Fruit fly (Drosophila melanogaster) whole organism, embryonic: ENCODE data around the gene dtn.
A peak's percentile ranks its signal among the peaks of the same experiment; 100 is the strongest.

Source experiments
- Atf6 ChIP-seq: fragments of 200-800 bp; sonication (Bioruptor generic); IDR thresholded peaks from 2 replicates; pipeline ENCODE4 v1.3.6; 2022; ENCODE audit warnings: missing biosample characterization, missing genetic modification characterization
- CG10959 ChIP-seq: fragments of 200-800 bp; sonication (Bioruptor generic); IDR thresholded peaks from 2 replicates; pipeline ENCODE4 v1.3.6; 2022; ENCODE audit warnings: missing biosample characterization, missing genetic modification characterization
- CG11398 ChIP-seq: fragments of 200-800 bp; sonication (Bioruptor generic); optimal IDR thresholded peaks from 2 replicates; lab custom pipeline; 2016; ENCODE audit warnings: missing biosample characterization, missing genetic modification characterization
- CG11560 ChIP-seq: fragments of 200-800 bp; sonication (Bioruptor generic); IDR thresholded peaks from 3 replicates; pipeline ENCODE4 v1.3.6; 2022; ENCODE audit warnings: missing biosample characterization, missing genetic modification characterization
- CG12219 ChIP-seq: fragments of 200-800 bp; sonication (Bioruptor generic); optimal IDR thresholded peaks from 3 replicates; lab custom pipeline; 2018; ENCODE audit warnings: missing biosample characterization, mild to moderate bottlenecking, missing genetic modification characterization
- CG12744 ChIP-seq: fragments of 200-800 bp; sonication (Bioruptor generic); optimal IDR thresholded peaks from 2 replicates; lab custom pipeline; 2016; ENCODE audit warnings: missing biosample characterization, missing genetic modification characterization
- CG13296 ChIP-seq: fragments of 200-800 bp; sonication (Bioruptor generic); optimal IDR thresholded peaks from 3 replicates; lab custom pipeline; 2018; ENCODE audit warnings: missing biosample characterization, mild to moderate bottlenecking, missing genetic modification characterization
- CG13424 ChIP-seq: fragments of 200-800 bp; sonication (Bioruptor generic); optimal IDR thresholded peaks from 2 replicates; lab custom pipeline; 2019; ENCODE audit warnings: missing biosample characterization, mild to moderate bottlenecking, missing genetic modification characterization, moderate library complexity
- CG15073 ChIP-seq: fragments of 200-800 bp; sonication (Bioruptor generic); optimal IDR thresholded peaks from 2 replicates; lab custom pipeline; 2016; ENCODE audit warnings: missing biosample characterization, missing genetic modification characterization
- CG15514 ChIP-seq: fragments of 200-800 bp; sonication (Bioruptor generic); optimal IDR thresholded peaks from 3 replicates; lab custom pipeline; 2017; ENCODE audit warnings: missing biosample characterization, missing genetic modification characterization, mild to moderate bottlenecking, moderate library complexity, missing genetic modification reagents
- CG18619 ChIP-seq: fragments of 200-800 bp; sonication (Bioruptor generic); optimal IDR thresholded peaks from 3 replicates; lab custom pipeline; 2017; ENCODE audit warnings: missing biosample characterization, mild to moderate bottlenecking, missing genetic modification characterization
- CG2712 ChIP-seq: fragments of 200-800 bp; optimal IDR thresholded peaks from 3 replicates; lab custom pipeline; 2019; ENCODE audit warnings: missing biosample characterization, mild to moderate bottlenecking, missing genetic modification characterization, moderate library complexity
- CG3281 ChIP-seq: fragments of 200-800 bp; sonication (Bioruptor generic); optimal IDR thresholded peaks from 3 replicates; lab custom pipeline; 2017; ENCODE audit warnings: missing biosample characterization, mild to moderate bottlenecking, missing genetic modification characterization
- CG34376 ChIP-seq: fragments of 200-800 bp; sonication (Bioruptor generic); optimal IDR thresholded peaks from 2 replicates; lab custom pipeline; 2018; ENCODE audit warnings: missing biosample characterization, mild to moderate bottlenecking, missing genetic modification characterization
- CG3995 ChIP-seq: fragments of 200-800 bp; sonication (Bioruptor generic); optimal IDR thresholded peaks from 3 replicates; lab custom pipeline; 2016; ENCODE audit warnings: missing biosample characterization, missing genetic modification characterization
- CG4424 ChIP-seq: fragments of 200-800 bp; sonication (Bioruptor generic); optimal IDR thresholded peaks from 3 replicates; lab custom pipeline; 2016; ENCODE audit warnings: missing biosample characterization, missing genetic modification characterization
- CG4854 ChIP-seq: fragments of 200-800 bp; sonication (Bioruptor generic); optimal IDR thresholded peaks from 2 replicates; lab custom pipeline; 2016; ENCODE audit warnings: missing biosample characterization, missing genetic modification characterization, inconsistent platforms
- CG5180 ChIP-seq: fragments of 200-800 bp; sonication (Bioruptor generic); optimal IDR thresholded peaks from 3 replicates; lab custom pipeline; 2017; ENCODE audit warnings: missing biosample characterization, missing genetic modification characterization, mild to moderate bottlenecking, moderate library complexity, missing genetic modification reagents
- CG6175 ChIP-seq: fragments of 200-800 bp; sonication (Bioruptor generic); IDR thresholded peaks from 3 replicates; pipeline ENCODE4 v1.3.6; 2022; ENCODE audit warnings: missing biosample characterization, missing genetic modification characterization
- CG6765 ChIP-seq: fragments of 200-800 bp; sonication (Bioruptor generic); optimal IDR thresholded peaks from 3 replicates; lab custom pipeline; 2017; ENCODE audit warnings: missing biosample characterization, mild to moderate bottlenecking, missing genetic modification characterization
- CG6813 ChIP-seq: fragments of 200-800 bp; sonication (Bioruptor generic); optimal IDR thresholded peaks from 2 replicates; lab custom pipeline; 2017; ENCODE audit warnings: missing biosample characterization, missing genetic modification characterization, mild to moderate bottlenecking, moderate library complexity, missing genetic modification reagents
- CG7928 ChIP-seq: fragments of 200-800 bp; sonication (Bioruptor generic); optimal IDR thresholded peaks from 2 replicates; lab custom pipeline; 2017; ENCODE audit warnings: missing biosample characterization, mild to moderate bottlenecking, missing genetic modification characterization
- CG8765 ChIP-seq: fragments of 200-800 bp; sonication (Bioruptor generic); IDR thresholded peaks from 2 replicates; pipeline ENCODE4 v1.3.6; 2022; ENCODE audit warnings: missing biosample characterization, missing genetic modification characterization
- CTCF ChIP-seq: fragments of 200-800 bp; sonication (Bioruptor generic); optimal IDR thresholded peaks from 2 replicates; lab custom pipeline; 2017; ENCODE audit warnings: missing biosample characterization, mild to moderate bottlenecking, missing genetic modification characterization, moderate library complexity
- CkIIα-i1 ChIP-seq: fragments of 200-800 bp; sonication (Bioruptor generic); IDR thresholded peaks from 2 replicates; pipeline ENCODE4 v1.3.6; 2022; ENCODE audit warnings: missing biosample characterization, missing genetic modification characterization
- CoRest ChIP-seq: fragments of 200-800 bp; sonication (Bioruptor generic); optimal IDR thresholded peaks from 3 replicates; lab custom pipeline; 2018; ENCODE audit warnings: missing biosample characterization, mild to moderate bottlenecking, missing genetic modification characterization, moderate library complexity
- Fer2 ChIP-seq: fragments of 200-800 bp; sonication (Bioruptor generic); optimal IDR thresholded peaks from 2 replicates; lab custom pipeline; 2018; ENCODE audit warnings: missing biosample characterization, mild to moderate bottlenecking, missing genetic modification characterization, moderate library complexity
- HHEX ChIP-seq: fragments of 200-800 bp; sonication (Bioruptor generic); optimal IDR thresholded peaks from 3 replicates; lab custom pipeline; 2017; ENCODE audit warnings: missing biosample characterization, mild to moderate bottlenecking, missing genetic modification characterization, missing genetic modification reagents
- HLH3B ChIP-seq: fragments of 200-800 bp; sonication (Bioruptor generic); IDR thresholded peaks from 2 replicates; pipeline ENCODE4 v1.3.6; 2022; ENCODE audit warnings: missing biosample characterization, missing genetic modification characterization
- HLH4C ChIP-seq: fragments of 200-800 bp; sonication (Bioruptor generic); IDR thresholded peaks from 3 replicates; pipeline ENCODE4 v1.3.6; 2022; ENCODE audit warnings: missing biosample characterization, missing genetic modification characterization; ENCODE audit not compliant: partially characterized antibody
- Hey ChIP-seq: fragments of 200-800 bp; sonication (Bioruptor generic); optimal IDR thresholded peaks from 3 replicates; lab custom pipeline; 2018; ENCODE audit warnings: missing biosample characterization, mild to moderate bottlenecking, missing genetic modification characterization
- MTF-1 ChIP-seq: fragments of 200-800 bp; sonication (Bioruptor generic); optimal IDR thresholded peaks from 2 replicates; lab custom pipeline; 2018; ENCODE audit warnings: missing biosample characterization, mild to moderate bottlenecking, missing genetic modification characterization, borderline replicate concordance
- NFAT ChIP-seq: fragments of 200-800 bp; sonication (Bioruptor generic); IDR thresholded peaks from 2 replicates; pipeline ENCODE4 v1.3.6; 2022; ENCODE audit warnings: missing biosample characterization, missing genetic modification characterization
- Opbp ChIP-seq: fragments of 200-800 bp; sonication (Bioruptor generic); IDR thresholded peaks from 3 replicates; pipeline ENCODE4 v1.3.6; 2022; ENCODE audit warnings: missing biosample characterization, missing genetic modification characterization; ENCODE audit not compliant: partially characterized antibody
- Usf ChIP-seq: fragments of 200-800 bp; sonication (Bioruptor generic); optimal IDR thresholded peaks from 2 replicates; lab custom pipeline; 2017; ENCODE audit warnings: missing genotype, missing biosample characterization, missing genetic modification characterization
- amos ChIP-seq: fragments of 200-800 bp; sonication (Bioruptor generic); IDR thresholded peaks from 2 replicates; pipeline ENCODE4 v1.3.6; 2022; ENCODE audit warnings: missing biosample characterization, missing genetic modification characterization; ENCODE audit not compliant: partially characterized antibody
- cato ChIP-seq: fragments of 200-800 bp; sonication (Bioruptor generic); optimal IDR thresholded peaks from 2 replicates; lab custom pipeline; 2016; ENCODE audit warnings: missing biosample characterization, missing genetic modification characterization, borderline replicate concordance
- chinmo ChIP-seq: fragments of 200-800 bp; sonication (Bioruptor generic); IDR thresholded peaks from 4 replicates; pipeline ENCODE4 v1.3.6; 2022; ENCODE audit warnings: missing biosample characterization, missing genetic modification characterization; ENCODE audit not compliant: partially characterized antibody
- dati ChIP-seq: fragments of 200-800 bp; sonication (Bioruptor generic); IDR thresholded peaks from 2 replicates; pipeline ENCODE4 v1.3.6; 2022; ENCODE audit warnings: missing biosample characterization, missing genetic modification characterization
- fru ChIP-seq: fragments of >200 bp; optimal IDR thresholded peaks from 2 replicates; lab custom pipeline; 2017
- gcm ChIP-seq: fragments of 200-800 bp; sonication (Bioruptor generic); optimal IDR thresholded peaks from 2 replicates; lab custom pipeline; 2019; ENCODE audit warnings: missing biosample characterization, mild to moderate bottlenecking, missing genetic modification characterization, moderate library complexity
- jumu ChIP-seq: fragments of 200-800 bp; sonication (Bioruptor generic); optimal IDR thresholded peaks from 3 replicates; lab custom pipeline; 2016; ENCODE audit warnings: missing biosample characterization, missing genetic modification characterization
- luna ChIP-seq: fragments of 200-800 bp; sonication (Bioruptor generic); optimal IDR thresholded peaks from 2 replicates; lab custom pipeline; 2016; ENCODE audit warnings: missing biosample characterization, missing genetic modification characterization
- psq ChIP-seq: fragments of 200-800 bp; sonication (Bioruptor generic); optimal IDR thresholded peaks from 2 replicates; lab custom pipeline; 2017; ENCODE audit warnings: missing biosample characterization, missing genetic modification characterization
- sens ChIP-seq: fragments of 200-800 bp; sonication (Bioruptor generic); peaks from one replicate; lab custom pipeline; 2016; ENCODE audit warnings: missing biosample characterization, missing genetic modification characterization
- sens-2 ChIP-seq: fragments of 200-800 bp; sonication (Bioruptor generic); IDR thresholded peaks from 2 replicates; pipeline ENCODE4 v1.3.6; 2022; ENCODE audit warnings: missing biosample characterization, missing genetic modification characterization
- sna ChIP-seq: fragments of 200-800 bp; sonication (Bioruptor generic); IDR thresholded peaks from 2 replicates; pipeline ENCODE4 v1.3.6; 2022; ENCODE audit warnings: missing biosample characterization, missing genetic modification characterization; ENCODE audit not compliant: partially characterized antibody
- sug ChIP-seq: fragments of 200-800 bp; optimal IDR thresholded peaks from 2 replicates; lab custom pipeline; 2019; ENCODE audit warnings: missing biosample characterization, mild to moderate bottlenecking, missing genetic modification characterization, moderate library complexity
- tll ChIP-seq, 2 experiments: fragments of 200-800 bp in 1 of 2; fragments of >200 bp in 1 of 2; sonication (Bioruptor generic) in 1 of 2; optimal IDR thresholded peaks; 2 replicates each; lab custom pipeline; 2017 to 2019; ENCODE audit warnings: missing biosample characterization in 2 of 2, missing genetic modification characterization in 2 of 2, mild to moderate bottlenecking in 1 of 2, moderate library complexity in 1 of 2
- vnd ChIP-seq: fragments of 200-800 bp; sonication (Bioruptor generic); IDR thresholded peaks from 3 replicates; pipeline ENCODE4 v1.3.6; 2022; ENCODE audit warnings: missing biosample characterization, missing genetic modification characterization; ENCODE audit not compliant: partially characterized antibody
- zf30C ChIP-seq: fragments of 200-800 bp; sonication (Bioruptor generic); optimal IDR thresholded peaks from 3 replicates; lab custom pipeline; 2018; ENCODE audit warnings: missing biosample characterization, mild to moderate bottlenecking, missing genetic modification characterization

The dtn gene

dm6 chrX:6260900-6261299 is 35.5 kb downstream of the dtn start, which contains the start of gene Josd (continued):
- no peak for TF ChIP-seq tll (GFP tag; optimal IDR thresholded peaks at IDR 0.05; lab: Kevin White, UChicago)
- TF ChIP-seq Usf = no peak
- no peak for TF ChIP-seq gcm (GFP tag; lab: Kevin White, UChicago)
- TF ChIP-seq CG11398 = no peak
- no peak for TF ChIP-seq Fer2
- TF ChIP-seq CG18619 (GFP tag; lab: Kevin White, UChicago) = no peak
- TF ChIP-seq fru (lab: Kevin White, UChicago) = no peak
- TF ChIP-seq sug (tag; lab: Kevin White, UChicago) = peak; percentile 11
- TF ChIP-seq CG6813 = no peak
- TF ChIP-seq vnd = peak; percentile 67
- no peak for TF ChIP-seq CG3281
- TF ChIP-seq sens (GFP tag; lab: Kevin White, UChicago) = peak; percentile 16
- TF ChIP-seq CG6175 (GFP tag; lab: Robert Waterston, UW) = no peak
- TF ChIP-seq CG12219 = no peak
- no peak for TF ChIP-seq CG7928 (GFP tag; lab: Kevin White, UChicago)
- TF ChIP-seq chinmo (GFP tag; lab: Robert Waterston, UW) = peak; percentile 70; the same call in 1 of the 4 replicates
- peak; percentile 92 for TF ChIP-seq amos
- no peak for TF ChIP-seq jumu
- TF ChIP-seq Hey (tag; lab: Kevin White, UChicago) = no peak
- no peak for TF ChIP-seq NFAT (GFP tag; lab: Robert Waterston, UW)
- no peak for TF ChIP-seq CG12744
- TF ChIP-seq Opbp = peak; percentile 85
- no peak for TF ChIP-seq CG10959 (GFP tag; lab: Robert Waterston, UW)
- TF ChIP-seq CTCF (GFP tag; lab: Kevin White, UChicago) = no peak
- peak; percentile 2 for TF ChIP-seq CG2712 (tag; lab: Kevin White, UChicago)
- no peak for TF ChIP-seq CG8765 (GFP tag; lab: Robert Waterston, UW)
- no peak for TF ChIP-seq CG11560 (tag; lab: Robert Waterston, UW)
- TF ChIP-seq psq (GFP tag; lab: Kevin White, UChicago) = no peak
- TF ChIP-seq CG15514 = peak; percentile 93
- no peak for TF ChIP-seq HHEX (GFP tag; lab: Kevin White, UChicago)
- TF ChIP-seq CG3995 (GFP tag; lab: Kevin White, UChicago) = peak; percentile 90
- no peak for TF ChIP-seq CoRest (tag; lab: Kevin White, UChicago)
- TF ChIP-seq sna = peak; percentile 69; the same call in 1 of the 2 replicates
- TF ChIP-seq CG4854 (GFP tag; lab: Kevin White, UChicago) = no peak
- no peak for TF ChIP-seq CG5180 (GFP tag; lab: Kevin White, UChicago)
- TF ChIP-seq HLH3B = no peak
- no peak for TF ChIP-seq CkIIα-i1 (GFP tag; lab: Robert Waterston, UW)
- TF ChIP-seq sens-2 (GFP tag; lab: Robert Waterston, UW) = no peak
- no peak for TF ChIP-seq cato (GFP tag; lab: Kevin White, UChicago)
- TF ChIP-seq HLH4C (GFP tag; lab: Robert Waterston, UW) = peak; percentile 74
- TF ChIP-seq CG15073 (GFP tag; lab: Kevin White, UChicago) = no peak
- no peak for TF ChIP-seq Atf6 (GFP tag; lab: Robert Waterston, UW)
- TF ChIP-seq dati (GFP tag; lab: Robert Waterston, UW) = no peak
- TF ChIP-seq luna = no peak
- TF ChIP-seq zf30C = no peak
- no peak for TF ChIP-seq CG34376 (GFP tag; lab: Kevin White, UChicago)
- no peak for TF ChIP-seq CG13424 (tag; lab: Kevin White, UChicago)
- no peak for TF ChIP-seq CG4424 (GFP tag; lab: Kevin White, UChicago)
- TF ChIP-seq CG6765 (GFP tag; lab: Kevin White, UChicago) = no peak
- TF ChIP-seq CG13296 (GFP tag; lab: Kevin White, UChicago) = no peak
- no peak for TF ChIP-seq MTF-1
